Worm (Caenorhabditis elegans) whole organism, young adult: Measurements from ENCODE around the gene daf-22.

ENCODE experiments used
- F52B5.7 ChIP-seq: sonication (generic microtip); optimal IDR thresholded peaks from 2 replicates; lab custom pipeline; 2016; ENCODE audit warnings: mild to moderate bottlenecking, missing genetic modification characterization, missing compliant biosample characterization
- hlh-26 ChIP-seq: fragments of 200-800 bp; sonication (Bioruptor generic); conservative IDR thresholded peaks from 2 replicates; pipeline ENCODE4 v1.3.6; 2022; ENCODE audit warnings: missing genetic modification reagents, missing genetic modification characterization, missing compliant biosample characterization
- lin-54 ChIP-seq: fragments of 200-800 bp; sonication (Bioruptor generic); optimal IDR thresholded peaks from 2 replicates; lab custom pipeline; 2018; ENCODE audit warnings: mild to moderate bottlenecking, missing genetic modification characterization, missing compliant biosample characterization
- nhr-27 ChIP-seq: fragments of 200-800 bp; sonication (Bioruptor generic); optimal IDR thresholded peaks from 2 replicates; lab custom pipeline; 2018; ENCODE audit warnings: mild to moderate bottlenecking, missing genetic modification characterization, moderate library complexity, missing compliant biosample characterization
- ztf-3 ChIP-seq: fragments of 200-800 bp; sonication (Bioruptor generic); optimal IDR thresholded peaks from 2 replicates; lab custom pipeline; 2018; ENCODE audit warnings: mild to moderate bottlenecking, missing genetic modification characterization, missing compliant biosample characterization

DNA sequence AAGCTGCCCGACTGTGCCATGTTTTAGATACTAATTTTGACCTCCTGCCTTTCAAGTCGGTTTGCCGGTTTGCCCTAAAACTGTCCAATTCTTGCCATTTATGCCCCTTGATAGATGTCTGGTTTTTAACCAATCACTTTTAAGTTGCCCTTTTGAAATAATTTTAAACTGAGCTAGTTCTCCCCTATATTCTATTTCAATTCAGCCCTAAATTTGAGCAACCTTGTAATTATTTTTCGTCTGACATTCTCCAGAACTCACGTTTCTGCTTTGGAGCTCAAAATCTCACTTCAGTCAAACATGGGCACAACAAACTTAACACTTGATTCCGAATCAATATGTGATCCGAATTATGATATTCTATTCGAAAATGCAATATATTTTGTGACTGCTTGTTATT is 47.9 kb upstream of the daf-22 start, which contains the start of gene srg-17:
- TF ChIP-seq lin-54 (GFP tag; lab: Kevin White, UChicago) = no peak
- TF ChIP-seq ztf-3 (GFP tag; lab: Kevin White, UChicago) = no peak
- TF ChIP-seq F52B5.7 (tag; lab: Kevin White, UChicago) = no peak
- no peak for TF ChIP-seq hlh-26 (GFP tag; lab: Robert Waterston, UW)
- no peak for TF ChIP-seq nhr-27 (tag; lab: Kevin White, UChicago)
